Worm (Caenorhabditis elegans): ENCODE measurements around the gene ech-1.1.

ce11 chrV:15354648-15355047, 6.7 kb downstream of the ech-1.1 start, which contains the start of gene C29F3.7:
- TF ChIP-seq ceh-16 (tag; optimal IDR thresholded peaks at IDR 0.05) (no peak), mdl-1 (tag; optimal IDR thresholded peaks at IDR 0.05) (no peak), fos-1 (tag; optimal IDR thresholded peaks at IDR 0.05) (no peak), nhr-237 (tag; optimal IDR thresholded peaks at IDR 0.05) (no peak), ama-1 (optimal IDR thresholded peaks at IDR 0.05) (no peak), egl-5 (tag; optimal IDR thresholded peaks at IDR 0.05) (no peak), nhr-12 (tag; optimal IDR thresholded peaks at IDR 0.05) (no peak), pha-4 (tag; optimal IDR thresholded peaks at IDR 0.05) (no peak)

Measured in whole organism, L3 larva.